Fruit fly (Drosophila melanogaster) whole organism, embryonic: ENCODE measurements around the gene CG14406.

ENCODE experiments used
- Abd-B ChIP-seq: fragments of 200-800 bp; sonication (Bioruptor generic); optimal IDR thresholded peaks from 2 replicates; lab custom pipeline; 2018; ENCODE audit warnings: missing biosample characterization, mild to moderate bottlenecking, missing genetic modification characterization, moderate library complexity
- Asciz ChIP-seq: fragments of 200-800 bp; sonication (Bioruptor generic); optimal IDR thresholded peaks from 2 replicates; lab custom pipeline; 2017; ENCODE audit warnings: missing biosample characterization, mild to moderate bottlenecking, missing genetic modification characterization, missing genetic modification reagents
- Blimp-1 ChIP-seq: fragments of 200-800 bp; sonication (Bioruptor generic); optimal IDR thresholded peaks from 3 replicates; lab custom pipeline; 2018; ENCODE audit warnings: missing biosample characterization, missing genetic modification characterization, mild to moderate bottlenecking, moderate library complexity, missing genetic modification reagents
- CG10209 ChIP-seq: fragments of 200-800 bp; sonication (Bioruptor generic); optimal IDR thresholded peaks from 3 replicates; lab custom pipeline; 2017; ENCODE audit warnings: missing biosample characterization, mild to moderate bottlenecking, missing genetic modification characterization, missing genetic modification reagents
- CG10321 ChIP-seq: fragments of 200-800 bp; sonication (Bioruptor generic); IDR thresholded peaks from 2 replicates; pipeline ENCODE4 v1.3.6; 2022; ENCODE audit warnings: missing biosample characterization, missing genetic modification characterization
- CG11085 ChIP-seq: fragments of 200-800 bp; sonication (Bioruptor generic); IDR thresholded peaks from 2 replicates; pipeline ENCODE4 v1.3.6; 2022; ENCODE audit warnings: missing biosample characterization, missing genetic modification characterization
- CG11456 ChIP-seq: fragments of 200-800 bp; sonication (Bioruptor generic); IDR thresholded peaks from 3 replicates; pipeline ENCODE4 v1.3.6; 2022; ENCODE audit warnings: missing biosample characterization, missing genetic modification characterization
- CG12236 ChIP-seq: fragments of 200-800 bp; sonication (Bioruptor generic); optimal IDR thresholded peaks from 2 replicates; lab custom pipeline; 2016; ENCODE audit warnings: missing biosample characterization, missing genetic modification characterization
- CG12942 ChIP-seq: fragments of 200-800 bp; sonication (Bioruptor generic); optimal IDR thresholded peaks from 3 replicates; lab custom pipeline; 2016; ENCODE audit warnings: missing biosample characterization, missing genetic modification characterization
- CG14965 ChIP-seq: fragments of 200-800 bp; sonication (Bioruptor generic); optimal IDR thresholded peaks from 2 replicates; lab custom pipeline; 2016; ENCODE audit warnings: missing biosample characterization, missing genetic modification characterization, borderline replicate concordance
- CG17912 ChIP-seq: fragments of 200-800 bp; sonication (Bioruptor generic); optimal IDR thresholded peaks from 2 replicates; lab custom pipeline; 2018; ENCODE audit warnings: missing biosample characterization, mild to moderate bottlenecking, missing genetic modification characterization
- CG3163 ChIP-seq: fragments of 200-800 bp; sonication (Bioruptor generic); optimal IDR thresholded peaks from 3 replicates; lab custom pipeline; 2016; ENCODE audit warnings: missing biosample characterization, missing genetic modification characterization
- CG32532 ChIP-seq: fragments of 200-800 bp; sonication (Bioruptor generic); IDR thresholded peaks from 2 replicates; pipeline ENCODE4 v1.3.6; 2022; ENCODE audit warnings: missing biosample characterization, missing genetic modification characterization
- CG32772 ChIP-seq: fragments of 200-800 bp; sonication (Bioruptor generic); IDR thresholded peaks from 2 replicates; pipeline ENCODE4 v1.3.6; 2022; ENCODE audit warnings: missing biosample characterization, missing genetic modification characterization
- CG43689 ChIP-seq: fragments of 200-800 bp; sonication (Bioruptor generic); IDR thresholded peaks from 2 replicates; pipeline ENCODE4 v1.3.6; 2022; ENCODE audit warnings: missing biosample characterization, missing genetic modification characterization
- CG4854 ChIP-seq: fragments of 200-800 bp; sonication (Bioruptor generic); optimal IDR thresholded peaks from 2 replicates; lab custom pipeline; 2016; ENCODE audit warnings: missing biosample characterization, missing genetic modification characterization, inconsistent platforms
- CG6175 ChIP-seq: fragments of 200-800 bp; sonication (Bioruptor generic); IDR thresholded peaks from 3 replicates; pipeline ENCODE4 v1.3.6; 2022; ENCODE audit warnings: missing biosample characterization, missing genetic modification characterization
- CG6813 ChIP-seq: fragments of 200-800 bp; sonication (Bioruptor generic); optimal IDR thresholded peaks from 2 replicates; lab custom pipeline; 2017; ENCODE audit warnings: missing biosample characterization, missing genetic modification characterization, mild to moderate bottlenecking, moderate library complexity, missing genetic modification reagents
- Camta ChIP-seq: fragments of 200-800 bp; sonication (Bioruptor generic); optimal IDR thresholded peaks from 2 replicates; lab custom pipeline; 2016; ENCODE audit warnings: missing biosample characterization, missing genetic modification characterization
- Deaf1 ChIP-seq: fragments of 200-800 bp; optimal IDR thresholded peaks from 3 replicates; lab custom pipeline; 2019; ENCODE audit warnings: missing biosample characterization, mild to moderate bottlenecking, missing genetic modification characterization, moderate library complexity
- Doc2 ChIP-seq: fragments of 200-800 bp; sonication (Bioruptor generic); IDR thresholded peaks from 2 replicates; pipeline ENCODE4 v1.3.6; 2022; ENCODE audit warnings: missing biosample characterization, missing genetic modification characterization
- H15 ChIP-seq: fragments of 200-800 bp; sonication (Bioruptor generic); IDR thresholded peaks from 3 replicates; pipeline ENCODE4 v1.3.6; 2022; ENCODE audit warnings: missing biosample characterization, missing genetic modification characterization
- HLHmδ ChIP-seq: fragments of 200-800 bp; sonication (Bioruptor generic); optimal IDR thresholded peaks from 2 replicates; lab custom pipeline; 2018; ENCODE audit warnings: missing biosample characterization, mild to moderate bottlenecking, missing genetic modification characterization, moderate library complexity
- Hey ChIP-seq: fragments of 200-800 bp; sonication (Bioruptor generic); optimal IDR thresholded peaks from 3 replicates; lab custom pipeline; 2018; ENCODE audit warnings: missing biosample characterization, mild to moderate bottlenecking, missing genetic modification characterization
- Jarid2 ChIP-seq: fragments of 200-800 bp; sonication (Bioruptor generic); optimal IDR thresholded peaks from 3 replicates; lab custom pipeline; 2017; ENCODE audit warnings: mild to moderate bottlenecking, missing biosample characterization, missing genetic modification reagents, missing genetic modification characterization
- MBD-R2 ChIP-seq: fragments of 200-800 bp; sonication (Bioruptor generic); IDR thresholded peaks from 2 replicates; pipeline ENCODE4 v1.3.6; 2022; ENCODE audit warnings: missing biosample characterization, missing genetic modification characterization
- Max ChIP-seq: fragments of 200-800 bp; sonication (Bioruptor generic); optimal IDR thresholded peaks from 2 replicates; lab custom pipeline; 2016; ENCODE audit warnings: missing biosample characterization, mild to moderate bottlenecking, missing genetic modification characterization
- Opbp ChIP-seq: fragments of 200-800 bp; sonication (Bioruptor generic); IDR thresholded peaks from 3 replicates; pipeline ENCODE4 v1.3.6; 2022; ENCODE audit warnings: missing biosample characterization, missing genetic modification characterization; ENCODE audit not compliant: partially characterized antibody
- Poxn ChIP-seq: fragments of 200-800 bp; sonication (Bioruptor generic); IDR thresholded peaks from 2 replicates; pipeline ENCODE4 v1.3.6; 2022; ENCODE audit warnings: missing biosample characterization, missing genetic modification characterization
- Taf1 ChIP-seq: fragments of 200-800 bp; sonication (Bioruptor generic); IDR thresholded peaks from 2 replicates; pipeline ENCODE4 v1.3.6; 2022; ENCODE audit warnings: missing biosample characterization, missing genetic modification characterization
- ab ChIP-seq: fragments of 200-800 bp; sonication (Bioruptor generic); optimal IDR thresholded peaks from 2 replicates; lab custom pipeline; 2016; ENCODE audit warnings: missing biosample characterization, missing genetic modification characterization
- btn ChIP-seq: fragments of 200-800 bp; sonication (Bioruptor generic); optimal IDR thresholded peaks from 2 replicates; lab custom pipeline; 2016; ENCODE audit warnings: missing biosample characterization, missing genetic modification characterization
- cato ChIP-seq: fragments of 200-800 bp; sonication (Bioruptor generic); optimal IDR thresholded peaks from 2 replicates; lab custom pipeline; 2016; ENCODE audit warnings: missing biosample characterization, missing genetic modification characterization, borderline replicate concordance
- caup ChIP-seq: fragments of 200-800 bp; sonication (Bioruptor generic); optimal IDR thresholded peaks from 3 replicates; lab custom pipeline; 2017; ENCODE audit warnings: missing biosample characterization, mild to moderate bottlenecking, missing genetic modification characterization, moderate library complexity; ENCODE audit not compliant: severe bottlenecking
- cg ChIP-seq: fragments of 200-800 bp; sonication (Bioruptor generic); optimal IDR thresholded peaks from 3 replicates; lab custom pipeline; 2019; ENCODE audit warnings: missing biosample characterization, mild to moderate bottlenecking, missing genetic modification characterization, moderate library complexity
- danr ChIP-seq: fragments of 200-800 bp; sonication (Bioruptor generic); IDR thresholded peaks from 2 replicates; pipeline ENCODE4 v1.3.6; 2022; ENCODE audit warnings: missing biosample characterization, missing genetic modification characterization
- ewg ChIP-seq: fragments of 200-800 bp; sonication (Bioruptor generic); optimal IDR thresholded peaks from 3 replicates; lab custom pipeline; 2017; ENCODE audit warnings: mild to moderate bottlenecking, missing biosample characterization, missing genetic modification reagents, missing genetic modification characterization
- grau ChIP-seq: fragments of 200-800 bp; optimal IDR thresholded peaks from 3 replicates; lab custom pipeline; 2019; ENCODE audit warnings: missing biosample characterization, mild to moderate bottlenecking, missing genetic modification characterization, moderate library complexity
- grn ChIP-seq: fragments of 200-800 bp; sonication (Bioruptor generic); optimal IDR thresholded peaks from 3 replicates; lab custom pipeline; 2017; ENCODE audit warnings: missing biosample characterization, missing genetic modification characterization
- jigr1 ChIP-seq: fragments of 200-800 bp; sonication (Bioruptor generic); IDR thresholded peaks from 3 replicates; pipeline ENCODE4 v1.3.6; 2022; ENCODE audit warnings: missing biosample characterization, missing genetic modification characterization
- nau ChIP-seq: fragments of 200-800 bp; sonication (Bioruptor generic); optimal IDR thresholded peaks from 3 replicates; lab custom pipeline; 2017; ENCODE audit warnings: missing biosample characterization, mild to moderate bottlenecking, missing genetic modification characterization, missing genetic modification reagents
- oc ChIP-seq: fragments of 200-800 bp; sonication (Bioruptor generic); optimal IDR thresholded peaks from 2 replicates; lab custom pipeline; 2018; ENCODE audit warnings: missing biosample characterization, mild to moderate bottlenecking, missing genetic modification characterization, moderate library complexity
- odd ChIP-seq: fragments of 200-800 bp; sonication (Bioruptor generic); optimal IDR thresholded peaks from 2 replicates; lab custom pipeline; 2017; ENCODE audit warnings: missing biosample characterization, mild to moderate bottlenecking, missing genetic modification characterization
- salm ChIP-seq: fragments of 200-800 bp; sonication (Bioruptor generic); optimal IDR thresholded peaks from 2 replicates; lab custom pipeline; 2018; ENCODE audit warnings: missing biosample characterization, mild to moderate bottlenecking, missing genetic modification characterization
- sens-2 ChIP-seq: fragments of 200-800 bp; sonication (Bioruptor generic); IDR thresholded peaks from 2 replicates; pipeline ENCODE4 v1.3.6; 2022; ENCODE audit warnings: missing biosample characterization, missing genetic modification characterization
- sr ChIP-seq: fragments of 200-800 bp; sonication (Bioruptor generic); IDR thresholded peaks from 3 replicates; pipeline ENCODE4 v1.3.6; 2022; ENCODE audit warnings: missing biosample characterization, missing genetic modification characterization
- tap ChIP-seq: fragments of 200-800 bp; optimal IDR thresholded peaks from 3 replicates; lab custom pipeline; 2019; ENCODE audit warnings: missing biosample characterization, mild to moderate bottlenecking, missing genetic modification characterization, moderate library complexity
- tll ChIP-seq, 2 experiments: fragments of 200-800 bp in 1 of 2; fragments of >200 bp in 1 of 2; sonication (Bioruptor generic) in 1 of 2; optimal IDR thresholded peaks; 2 replicates each; lab custom pipeline; 2017 to 2019; ENCODE audit warnings: missing biosample characterization in 2 of 2, missing genetic modification characterization in 2 of 2, mild to moderate bottlenecking in 1 of 2, moderate library complexity in 1 of 2
- tup ChIP-seq: fragments of 200-800 bp; sonication (Bioruptor generic); optimal IDR thresholded peaks from 2 replicates; lab custom pipeline; 2016; ENCODE audit warnings: missing biosample characterization, mild to moderate bottlenecking, missing genetic modification characterization, moderate library complexity

The CG14406 gene

dm6 chrX:14952097-14952844, 41.6 kb upstream of the CG14406 start (continued):
- no peak for TF ChIP-seq tll (GFP tag; optimal IDR thresholded peaks at IDR 0.05; lab: Kevin White, UChicago)
- TF ChIP-seq oc (tag; lab: Kevin White, UChicago), result peak; percentile 73
- no peak for TF ChIP-seq Deaf1 (tag; lab: Kevin White, UChicago)
- no peak for TF ChIP-seq CG32532 (GFP tag; lab: Robert Waterston, UW)
- no peak for TF ChIP-seq nau (GFP tag; lab: Kevin White, UChicago)
- no peak for TF ChIP-seq CG6175 (GFP tag; lab: Robert Waterston, UW)
- peak; percentile 57; the same call in 1 of the 2 replicates for TF ChIP-seq CG32772 (GFP tag; lab: Robert Waterston, UW)
- no peak for TF ChIP-seq caup (GFP tag; lab: Kevin White, UChicago)
- TF ChIP-seq danr (GFP tag; lab: Robert Waterston, UW), result no peak
- no peak for TF ChIP-seq Abd-B (GFP tag; lab: Kevin White, UChicago)
- TF ChIP-seq tap (tag; lab: Kevin White, UChicago), result no peak
- no peak for TF ChIP-seq Poxn (GFP tag; lab: Robert Waterston, UW)
- no peak for TF ChIP-seq ab (GFP tag; lab: Kevin White, UChicago)
- no peak for TF ChIP-seq tup (GFP tag; lab: Kevin White, UChicago)
- TF ChIP-seq CG43689 (GFP tag; lab: Robert Waterston, UW), result no peak
- TF ChIP-seq CG4854, result no peak
- no peak for TF ChIP-seq odd (GFP tag; lab: Kevin White, UChicago)
- no peak for TF ChIP-seq H15 (GFP tag; lab: Robert Waterston, UW)
- no peak for TF ChIP-seq Hey
- TF ChIP-seq Opbp (GFP tag; lab: Robert Waterston, UW), result no peak
- TF ChIP-seq Jarid2 (GFP tag; lab: Kevin White, UChicago), result no peak
- TF ChIP-seq Blimp-1, result peak; percentile 58
- TF ChIP-seq cato (GFP tag; lab: Kevin White, UChicago), result peak; percentile 18
- TF ChIP-seq cg, result no peak
- no peak for TF ChIP-seq CG6813
- 0 out of 2 replicates have a peak, but pooled peaks have one; percentile 22 for TF ChIP-seq sens-2 (GFP tag; lab: Robert Waterston, UW)
- TF ChIP-seq MBD-R2 (GFP tag; lab: Robert Waterston, UW), result no peak
- TF ChIP-seq sr (GFP tag; lab: Robert Waterston, UW), result 0 out of 3 replicates have a peak, but pooled peaks have one; percentile 27
- TF ChIP-seq ewg, result peak; percentile 44
- peak; percentile 24 for TF ChIP-seq salm (tag; lab: Kevin White, UChicago)
- TF ChIP-seq CG3163, result peak; percentile 29
- no peak for TF ChIP-seq CG11456 (GFP tag; lab: Robert Waterston, UW)
- TF ChIP-seq jigr1, result no peak
- TF ChIP-seq Camta (GFP tag; lab: Kevin White, UChicago), result no peak
- no peak for TF ChIP-seq Taf1 (GFP tag; lab: Robert Waterston, UW)
- peak; percentile 32 for TF ChIP-seq CG12236 (GFP tag; lab: Kevin White, UChicago)
- TF ChIP-seq grau (tag; lab: Kevin White, UChicago), result peak; percentile 39
- TF ChIP-seq grn (GFP tag; lab: Kevin White, UChicago), result no peak
- no peak for TF ChIP-seq CG17912 (GFP tag; lab: Kevin White, UChicago)
- TF ChIP-seq CG10209 (GFP tag; lab: Kevin White, UChicago), result no peak
- TF ChIP-seq CG10321 (GFP tag; lab: Robert Waterston, UW), result no peak
- no peak for TF ChIP-seq CG14965 (GFP tag; lab: Kevin White, UChicago)
- TF ChIP-seq btn (GFP tag; lab: Kevin White, UChicago), result peak; percentile 16
- TF ChIP-seq CG12942 (GFP tag; lab: Kevin White, UChicago), result peak; percentile 17
- no peak for TF ChIP-seq Doc2 (GFP tag; lab: Robert Waterston, UW)
- TF ChIP-seq Max (GFP tag; lab: Kevin White, UChicago), result no peak
- peak; percentile 49 for TF ChIP-seq Asciz (GFP tag; lab: Kevin White, UChicago)
- no peak for TF ChIP-seq HLHmδ (GFP tag; lab: Kevin White, UChicago)
- no peak for TF ChIP-seq CG11085 (GFP tag; lab: Robert Waterston, UW)
